Worm (Caenorhabditis elegans) whole organism, early embryonic: ENCODE measurements around the gene C16C4.18.

Experiments
- F13C5.2 ChIP-seq: sonication (generic microtip); optimal IDR thresholded peaks from 2 replicates; lab custom pipeline; 2017; ENCODE audit warnings: mild to moderate bottlenecking, missing genetic modification characterization, inconsistent platforms, missing compliant biosample characterization
- ama-1 ChIP-seq: fragments of 150-350 bp; optimal IDR thresholded peaks from 2 replicates; lab custom pipeline; 2014

- TF ChIP-seq F13C5.2 (tag; lab: Kevin White, UChicago) (no peak), ama-1 (lab: Kevin White, UChicago) (no peak)
Measured at ce11 chrII:1818300-1818699, 42.8 kb downstream of the C16C4.18 start, which contains the start of gene fbxb-10.
